Worm (Caenorhabditis elegans): Measurements from ENCODE around the gene srh-135.

- TF ChIP-seq ref-1 (GFP tag; conservative IDR thresholded peaks at IDR 0.05) (no peak), tab-1 (GFP tag; IDR thresholded peaks at IDR 0.05) (no peak), T22C8.4 (GFP tag; IDR thresholded peaks at IDR 0.05) (no peak), flt-1 (GFP tag; IDR thresholded peaks at IDR 0.05) (no peak), ztf-29 (GFP tag; IDR thresholded peaks at IDR 0.05) (no peak), ztf-23 (GFP tag; IDR thresholded peaks at IDR 0.05) (no peak)
These were observed 29.7 kb downstream of the srh-135 start, which contains the start of gene R05H5.3 for ce11 chrII:10197091-10197675.
